Worm (Caenorhabditis elegans) whole organism, L2 larva: ENCODE results near the gene C14A6.6.

Experiments used
- ama-1 ChIP-seq: fragments of 150-350 bp; optimal IDR thresholded peaks from 2 replicates; lab custom pipeline; 2018; ENCODE audit warnings: inconsistent platforms
- blmp-1 ChIP-seq: sonication (generic microtip); optimal IDR thresholded peaks from 2 replicates; lab custom pipeline; 2017; ENCODE audit warnings: missing genetic modification characterization, mild to moderate bottlenecking, missing compliant biosample characterization, antibody characterized with exemption, moderate library complexity; ENCODE audit not compliant: insufficient read depth
- egl-27 ChIP-seq: sonication (generic microtip); optimal IDR thresholded peaks from 3 replicates; lab custom pipeline; 2017; ENCODE audit warnings: missing biosample characterization, missing genetic modification reagents, missing genetic modification characterization
- elt-1 ChIP-seq: fragments of 150-350 bp; optimal IDR thresholded peaks from 2 replicates; lab custom pipeline; 2014; ENCODE audit warnings: missing biosample characterization, missing genetic modification characterization
- lin-39 ChIP-seq: fragments of 150-350 bp; optimal IDR thresholded peaks from 2 replicates; lab custom pipeline; 2014; ENCODE audit warnings: missing biosample characterization, missing genetic modification reagents, missing genetic modification characterization
- mab-5 ChIP-seq: fragments of 150-350 bp; optimal IDR thresholded peaks from 2 replicates; lab custom pipeline; 2014; ENCODE audit warnings: missing biosample characterization, missing genetic modification characterization
- nhr-11 ChIP-seq: fragments of 150-350 bp; optimal IDR thresholded peaks from 2 replicates; lab custom pipeline; 2014; ENCODE audit warnings: missing biosample characterization, missing genetic modification characterization
- nhr-25 ChIP-seq: fragments of 150-350 bp; sonication (generic microtip); optimal IDR thresholded peaks from 3 replicates; lab custom pipeline; 2014; ENCODE audit warnings: missing biosample characterization, missing genetic modification characterization
- unc-55 ChIP-seq: fragments of 150-350 bp; sonication (generic microtip); optimal IDR thresholded peaks from 3 replicates; lab custom pipeline; 2014; ENCODE audit warnings: missing biosample characterization, missing genetic modification reagents, missing genetic modification characterization
- unc-62 ChIP-seq: fragments of 150-350 bp; optimal IDR thresholded peaks from 2 replicates; lab custom pipeline; 2014; ENCODE audit warnings: missing biosample characterization, missing genetic modification reagents, missing genetic modification characterization

ce11 chrV:18164758-18165157 lies 2.3 kb downstream of the C14A6.6 start, which contains the start of gene C14A6.5:
- no peak for TF ChIP-seq nhr-25 (tag; lab: Kevin White, UChicago)
- no peak for TF ChIP-seq unc-62 (GFP tag; lab: Kevin White, UChicago)
- no peak for TF ChIP-seq unc-55
- no peak for TF ChIP-seq mab-5
- TF ChIP-seq blmp-1, result no peak
- no peak for TF ChIP-seq elt-1 (tag; lab: Kevin White, UChicago)
- no peak for TF ChIP-seq egl-27 (tag; lab: Kevin White, UChicago)
- TF ChIP-seq nhr-11 (tag; lab: Kevin White, UChicago), result no peak
- TF ChIP-seq lin-39 (tag; lab: Kevin White, UChicago), result no peak
- TF ChIP-seq ama-1, result no peak
